Fruit fly (Drosophila melanogaster): ENCODE results near the gene CG13625.
A peak's percentile ranks its signal among the peaks of the same experiment; 100 is the strongest.

The CG13625 gene

dm6 chr3R:24543033-24543675, 41.8 kb downstream of the CG13625 start (continued):
- TF ChIP-seq CG6683 (GFP tag; optimal IDR thresholded peaks at IDR 0.05) = peak; percentile 54
- peak; percentile 2 for TF ChIP-seq CG5180 (GFP tag; optimal IDR thresholded peaks at IDR 0.05)
- peak; percentile 92 for TF ChIP-seq bcd (GFP tag; optimal IDR thresholded peaks at IDR 0.05)
- TF ChIP-seq CG12744 (GFP tag; optimal IDR thresholded peaks at IDR 0.05) = peak; percentile 92
- TF ChIP-seq row (GFP tag; IDR thresholded peaks at IDR 0.05) = peak; percentile 98
- peak; percentile 94 for TF ChIP-seq ranshi (GFP tag; IDR thresholded peaks at IDR 0.05)
- no peak for TF ChIP-seq cwo (GFP tag; optimal IDR thresholded peaks at IDR 0.05)
- TF ChIP-seq Mad (GFP tag; optimal IDR thresholded peaks at IDR 0.05) = peak; percentile 84
- TF ChIP-seq Elba2 (GFP tag; optimal IDR thresholded peaks at IDR 0.05) = no peak
- peak; percentile 87 for TF ChIP-seq tx (GFP tag; optimal IDR thresholded peaks at IDR 0.05)
- no peak for TF ChIP-seq HmgD (GFP tag; optimal IDR thresholded peaks at IDR 0.05)
- peak; percentile 92 for TF ChIP-seq Abd-B (GFP tag; optimal IDR thresholded peaks at IDR 0.05)
- TF ChIP-seq CG4404 (GFP tag; IDR thresholded peaks at IDR 0.05) = peak; percentile 81
- peak; percentile 53 for TF ChIP-seq CG15696 (tag; optimal IDR thresholded peaks at IDR 0.05)
- TF ChIP-seq fru (optimal IDR thresholded peaks at IDR 0.05) = no peak
- TF ChIP-seq z (GFP tag; IDR thresholded peaks at IDR 0.05) = no peak
- TF ChIP-seq mirr (GFP tag; optimal IDR thresholded peaks at IDR 0.05) = peak; percentile 94
- TF ChIP-seq Camta (GFP tag; optimal IDR thresholded peaks at IDR 0.05) = peak; percentile 89
- no peak for TF ChIP-seq CG9797 (GFP tag; optimal IDR thresholded peaks at IDR 0.05)
- no peak for TF ChIP-seq CG13624 (GFP tag; optimal IDR thresholded peaks at IDR 0.05)
- TF ChIP-seq tap (tag; optimal IDR thresholded peaks at IDR 0.05) = peak; percentile 96
- no peak for TF ChIP-seq tll (GFP tag; optimal IDR thresholded peaks at IDR 0.05)
- TF ChIP-seq CG15514 (GFP tag; optimal IDR thresholded peaks at IDR 0.05) = peak; percentile 90
- peak; percentile 93 for TF ChIP-seq az2 (GFP tag; optimal IDR thresholded peaks at IDR 0.05)
- TF ChIP-seq cg (GFP tag; optimal IDR thresholded peaks at IDR 0.05) = no peak
- peak; percentile 66 for TF ChIP-seq Antp (GFP tag; optimal IDR thresholded peaks at IDR 0.05)
- no peak for TF ChIP-seq CG1832 (GFP tag; optimal IDR thresholded peaks at IDR 0.05)
- peak; percentile 76 for TF ChIP-seq pnt (GFP tag; optimal IDR thresholded peaks at IDR 0.05)
- TF ChIP-seq dan (GFP tag; IDR thresholded peaks at IDR 0.05) = no peak
- peak; percentile 95 for TF ChIP-seq lmd (GFP tag; IDR thresholded peaks at IDR 0.05)
- peak; percentile 92 for TF ChIP-seq Fer2 (tag; optimal IDR thresholded peaks at IDR 0.05)
- no peak for TF ChIP-seq Hr39 (optimal IDR thresholded peaks at IDR 0.05)
- peak; percentile 93 for TF ChIP-seq Dek (tag; optimal IDR thresholded peaks at IDR 0.05)
- no peak for TF ChIP-seq CG7963 (GFP tag; IDR thresholded peaks at IDR 0.05; ENCODE audit: partially characterized antibody)
- peak; percentile 57 for TF ChIP-seq shn (GFP tag; optimal IDR thresholded peaks at IDR 0.05)
- TF ChIP-seq Ets97D (GFP tag; optimal IDR thresholded peaks at IDR 0.05) = peak; percentile 78
- TF ChIP-seq onecut (GFP tag; IDR thresholded peaks at IDR 0.05) = no peak; the same call in 1 of the 2 replicates
- peak; percentile 77 for TF ChIP-seq Side (GFP tag; optimal IDR thresholded peaks at IDR 0.05)
- peak; percentile 44 for TF ChIP-seq dmrt11E (tag; optimal IDR thresholded peaks at IDR 0.05)
- no peak for TF ChIP-seq CG6791 (GFP tag; IDR thresholded peaks at IDR 0.05; ENCODE audit: partially characterized antibody)
- TF ChIP-seq Awh (GFP tag; IDR thresholded peaks at IDR 0.05) = peak; percentile 94
- TF ChIP-seq Drgx (GFP tag; IDR thresholded peaks at IDR 0.05) = peak; percentile 95
- peak; percentile 51 for TF ChIP-seq CG15073 (GFP tag; optimal IDR thresholded peaks at IDR 0.05)
- TF ChIP-seq HLH4C (GFP tag; IDR thresholded peaks at IDR 0.05; ENCODE audit: partially characterized antibody) = no peak
- TF ChIP-seq nom (GFP tag; optimal IDR thresholded peaks at IDR 0.05) = no peak
- no peak for TF ChIP-seq CG33213 (GFP tag; optimal IDR thresholded peaks at IDR 0.05)
- TF ChIP-seq caup (GFP tag; optimal IDR thresholded peaks at IDR 0.05; ENCODE audit: severe bottlenecking) = peak; percentile 92
- TF ChIP-seq crc (GFP tag; optimal IDR thresholded peaks at IDR 0.05) = peak; percentile 81
- no peak for TF ChIP-seq eve (GFP tag; optimal IDR thresholded peaks at IDR 0.05)
- TF ChIP-seq grau (tag; optimal IDR thresholded peaks at IDR 0.05) = peak; percentile 99

Measured in whole organism, embryonic.